Worm (Caenorhabditis elegans) whole organism, L4 larva: ENCODE measurements around the gene F33G12.6.

Source experiments
- D1046.2 ChIP-seq: fragments of 200-800 bp; sonication (Bioruptor generic); IDR thresholded peaks from 2 replicates; pipeline ENCODE4 v1.3.6; 2022; ENCODE audit warnings: missing genetic modification characterization, missing compliant biosample characterization
- F44E2.7 ChIP-seq: fragments of 200-800 bp; sonication (Bioruptor generic); IDR thresholded peaks from 2 replicates; pipeline ENCODE4 v2.1.2; 2022; ENCODE audit warnings: missing genetic modification characterization, missing compliant biosample characterization
- F49E8.2 ChIP-seq: sonication (generic microtip); optimal IDR thresholded peaks from 2 replicates; lab custom pipeline; 2016; ENCODE audit warnings: missing compliant biosample characterization, mild to moderate bottlenecking, missing genetic modification characterization, borderline replicate concordance
- Y48G9A.11 ChIP-seq: fragments of 200-800 bp; sonication (Bioruptor generic); IDR thresholded peaks from 2 replicates; pipeline ENCODE4 v1.3.6; 2022; ENCODE audit warnings: missing genetic modification reagents, missing genetic modification characterization, missing compliant biosample characterization
- aha-1 ChIP-seq: fragments of 150-350 bp; peaks from one replicate; lab custom pipeline; 2014; ENCODE audit warnings: missing biosample characterization, missing genetic modification characterization
- aly-2 ChIP-seq: sonication (generic microtip); optimal IDR thresholded peaks from 2 replicates; lab custom pipeline; 2018; ENCODE audit warnings: missing biosample characterization, missing genetic modification characterization
- ama-1 ChIP-seq: fragments of 150-350 bp; optimal IDR thresholded peaks from 2 replicates; lab custom pipeline; 2014; ENCODE audit warnings: inconsistent platforms, mixed read lengths
- attf-4 ChIP-seq: sonication (generic microtip); optimal IDR thresholded peaks from 3 replicates; lab custom pipeline; 2017; ENCODE audit warnings: missing biosample characterization, missing genetic modification characterization
- ceh-28 ChIP-seq: fragments of 150-350 bp; optimal IDR thresholded peaks from 2 replicates; lab custom pipeline; 2014; ENCODE audit warnings: missing biosample characterization, missing genetic modification reagents, missing genetic modification characterization
- ceh-44 ChIP-seq: fragments of 200-800 bp; sonication (Bioruptor generic); IDR thresholded peaks from 2 replicates; pipeline ENCODE4 v1.3.6; 2022; ENCODE audit warnings: missing genetic modification reagents, missing genetic modification characterization, missing compliant biosample characterization
- cey-2 ChIP-seq: sonication (generic microtip); optimal IDR thresholded peaks from 3 replicates; lab custom pipeline; 2017; ENCODE audit warnings: missing genetic modification characterization, mild to moderate bottlenecking, missing compliant biosample characterization, antibody characterized with exemption, borderline replicate concordance; ENCODE audit not compliant: insufficient read depth
- daf-12 ChIP-seq: fragments of 150-350 bp; optimal IDR thresholded peaks from 2 replicates; lab custom pipeline; 2014; ENCODE audit warnings: missing biosample characterization, missing genetic modification reagents, missing genetic modification characterization
- daf-16 ChIP-seq, 3 experiments: sonication (generic microtip); optimal IDR thresholded peaks; 2 replicates each; lab custom pipeline; 2016 to 2017; ENCODE audit warnings: missing genetic modification characterization in 3 of 3, missing genetic modification reagents in 3 of 3, mild to moderate bottlenecking in 2 of 3, missing compliant biosample characterization in 2 of 3, missing biosample characterization in 1 of 3, moderate library complexity in 1 of 3
- daf-19 ChIP-seq: fragments of 200-800 bp; sonication (Bioruptor generic); conservative IDR thresholded peaks from 2 replicates; pipeline ENCODE4 v1.3.6; 2022; ENCODE audit warnings: missing genetic modification characterization, missing compliant biosample characterization
- dmd-6 ChIP-seq: fragments of 200-800 bp; sonication (Bioruptor generic); IDR thresholded peaks from 2 replicates; pipeline ENCODE4 v1.3.6; 2022; ENCODE audit warnings: missing genetic modification reagents, missing genetic modification characterization, missing compliant biosample characterization
- dmd-8 ChIP-seq: fragments of 200-800 bp; sonication (Bioruptor generic); IDR thresholded peaks from 2 replicates; pipeline ENCODE4 v1.3.6; 2022; ENCODE audit warnings: missing genetic modification characterization, missing compliant biosample characterization
- dmd-9 ChIP-seq: fragments of 200-800 bp; sonication (Bioruptor generic); IDR thresholded peaks from 2 replicates; pipeline ENCODE4 v1.3.6; 2022; ENCODE audit warnings: missing genetic modification reagents, missing genetic modification characterization, missing compliant biosample characterization
- dve-1 ChIP-seq: sonication (generic microtip); optimal IDR thresholded peaks from 2 replicates; lab custom pipeline; 2017; ENCODE audit warnings: antibody characterized with exemption, mild to moderate bottlenecking, missing genetic modification characterization, missing compliant biosample characterization; ENCODE audit not compliant: insufficient read depth
- fos-1 ChIP-seq: fragments of 150-350 bp; optimal IDR thresholded peaks from 2 replicates; lab custom pipeline; 2014; ENCODE audit warnings: missing biosample characterization, missing genetic modification characterization
- hif-1 ChIP-seq, 2 experiments: sonication (generic microtip); optimal IDR thresholded peaks; 2 replicates each; lab custom pipeline; 2016 to 2017; ENCODE audit warnings: missing compliant biosample characterization in 2 of 2, missing genetic modification characterization in 2 of 2, missing genetic modification reagents in 2 of 2, missing genotype in 2 of 2, mild to moderate bottlenecking in 1 of 2
- hlh-11 ChIP-seq: fragments of 200-800 bp; sonication (Bioruptor generic); optimal IDR thresholded peaks from 2 replicates; lab custom pipeline; 2018; ENCODE audit warnings: mild to moderate bottlenecking, missing genetic modification characterization, missing compliant biosample characterization
- hlh-30 ChIP-seq: sonication (generic microtip); optimal IDR thresholded peaks from 2 replicates; lab custom pipeline; 2017; ENCODE audit warnings: antibody characterized with exemption, mild to moderate bottlenecking, missing genetic modification characterization, missing compliant biosample characterization; ENCODE audit not compliant: insufficient read depth
- lin-13 ChIP-seq: fragments of 150-350 bp; optimal IDR thresholded peaks from 2 replicates; lab custom pipeline; 2014; ENCODE audit warnings: missing biosample characterization, missing genetic modification reagents, missing genetic modification characterization
- lin-38 ChIP-seq: fragments of 200-800 bp; sonication (Bioruptor generic); IDR thresholded peaks from 2 replicates; pipeline ENCODE4 v1.3.6; 2022; ENCODE audit warnings: missing genetic modification reagents, missing genetic modification characterization, missing compliant biosample characterization
- lsy-2 ChIP-seq, 2 experiments: fragments of 150-350 bp in 1 of 2; sonication (generic microtip) in 1 of 2; optimal IDR thresholded peaks; 2 replicates each; lab custom pipeline; 2014 to 2017; ENCODE audit warnings: missing biosample characterization in 2 of 2, missing genetic modification characterization in 2 of 2
- madf-5 ChIP-seq, 2 experiments: fragments of 200-800 bp; sonication (Bioruptor generic); IDR thresholded peaks; 2 replicates each; pipeline ENCODE4 v1.3.6; 2022; ENCODE audit warnings: missing compliant biosample characterization in 2 of 2, missing genetic modification characterization in 2 of 2
- mdl-1 ChIP-seq, 2 experiments: fragments of 150-350 bp in 1 of 2; sonication (generic microtip) in 1 of 2; optimal IDR thresholded peaks; 2 replicates each; lab custom pipeline; 2014 to 2017; ENCODE audit warnings: missing biosample characterization in 2 of 2, missing genetic modification characterization in 2 of 2
- mdt-29 ChIP-seq: fragments of 200-800 bp; sonication (Bioruptor generic); IDR thresholded peaks from 2 replicates; pipeline ENCODE4 v1.3.6; 2022; ENCODE audit warnings: missing genetic modification reagents, missing genetic modification characterization, missing compliant biosample characterization
- mep-1 ChIP-seq: fragments of 150-350 bp; sonication (generic microtip); optimal IDR thresholded peaks from 3 replicates; lab custom pipeline; 2014; ENCODE audit warnings: missing biosample characterization, missing genetic modification characterization
- mes-2 ChIP-seq: sonication (generic microtip); optimal IDR thresholded peaks from 2 replicates; lab custom pipeline; 2016; ENCODE audit warnings: missing genotype, mild to moderate bottlenecking, missing genetic modification characterization, missing compliant biosample characterization; ENCODE audit not compliant: poor library complexity, severe bottlenecking
- mxl-3 ChIP-seq: fragments of 200-800 bp; sonication (Bioruptor generic); optimal IDR thresholded peaks from 2 replicates; lab custom pipeline; 2018; ENCODE audit warnings: mild to moderate bottlenecking, missing genetic modification characterization, missing compliant biosample characterization
- nhr-10 ChIP-seq: fragments of 150-350 bp; optimal IDR thresholded peaks from 2 replicates; lab custom pipeline; 2014; ENCODE audit warnings: missing biosample characterization, missing genetic modification characterization
- nhr-102 ChIP-seq: sonication (generic microtip); optimal IDR thresholded peaks from 2 replicates; lab custom pipeline; 2016; ENCODE audit warnings: mild to moderate bottlenecking, missing genetic modification characterization, moderate library complexity, missing compliant biosample characterization
- nhr-28 ChIP-seq: fragments of 150-350 bp; optimal IDR thresholded peaks from 2 replicates; lab custom pipeline; 2014; ENCODE audit warnings: missing biosample characterization, missing genetic modification characterization
- nhr-41 ChIP-seq: fragments of 200-800 bp; sonication (Bioruptor generic); IDR thresholded peaks from 2 replicates; pipeline ENCODE4 v1.3.6; 2022; ENCODE audit warnings: missing genetic modification reagents, missing genetic modification characterization, missing compliant biosample characterization
- nhr-6 ChIP-seq: fragments of 150-350 bp; optimal IDR thresholded peaks from 2 replicates; lab custom pipeline; 2014; ENCODE audit warnings: missing biosample characterization, missing genetic modification characterization
- php-3 ChIP-seq: fragments of 200-800 bp; sonication (Bioruptor generic); IDR thresholded peaks from 2 replicates; pipeline ENCODE4 v1.3.6; 2022; ENCODE audit warnings: missing genetic modification reagents, missing genetic modification characterization, missing compliant biosample characterization
- pqm-1 ChIP-seq: sonication (generic microtip); optimal IDR thresholded peaks from 2 replicates; lab custom pipeline; 2017; ENCODE audit warnings: missing biosample characterization, missing genetic modification characterization
- skn-1 ChIP-seq: fragments of 150-350 bp; optimal IDR thresholded peaks from 2 replicates; lab custom pipeline; 2014; ENCODE audit warnings: missing biosample characterization, missing genetic modification characterization
- snpc-1.2 ChIP-seq: fragments of 200-800 bp; sonication (Bioruptor generic); IDR thresholded peaks from 2 replicates; pipeline ENCODE4 v1.3.6; 2022; ENCODE audit warnings: missing genetic modification reagents, missing genetic modification characterization, missing compliant biosample characterization
- snpc-4 ChIP-seq: fragments of 150-350 bp; optimal IDR thresholded peaks from 2 replicates; lab custom pipeline; 2014; ENCODE audit warnings: missing biosample characterization, missing genetic modification characterization
- tag-97 ChIP-seq: fragments of 200-800 bp; sonication (Bioruptor generic); IDR thresholded peaks from 2 replicates; pipeline ENCODE4 v1.3.6; 2022; ENCODE audit warnings: missing genetic modification characterization, missing compliant biosample characterization
- tra-1 ChIP-seq: fragments of 200-800 bp; sonication (Bioruptor generic); IDR thresholded peaks from 2 replicates; pipeline ENCODE4 v1.3.6; 2022; ENCODE audit warnings: missing genetic modification reagents, missing genetic modification characterization, missing compliant biosample characterization
- unc-130 ChIP-seq: sonication (generic microtip); optimal IDR thresholded peaks from 2 replicates; lab custom pipeline; 2016; ENCODE audit warnings: missing genetic modification reagents, missing genetic modification characterization, missing compliant biosample characterization
- unc-39 ChIP-seq: sonication (generic microtip); optimal IDR thresholded peaks from 2 replicates; lab custom pipeline; 2017; ENCODE audit warnings: missing biosample characterization, missing genetic modification characterization
- zag-1 ChIP-seq: fragments of 150-350 bp; optimal IDR thresholded peaks from 2 replicates; lab custom pipeline; 2014; ENCODE audit warnings: missing biosample characterization, missing genetic modification characterization
- zfp-2 ChIP-seq: sonication (generic microtip); optimal IDR thresholded peaks from 2 replicates; lab custom pipeline; 2016; ENCODE audit warnings: mild to moderate bottlenecking, missing genetic modification characterization, missing compliant biosample characterization
- ztf-11 ChIP-seq: fragments of 150-350 bp; optimal IDR thresholded peaks from 2 replicates; lab custom pipeline; 2014; ENCODE audit warnings: missing biosample characterization, missing genetic modification characterization

Gene F33G12.6

DNA sequence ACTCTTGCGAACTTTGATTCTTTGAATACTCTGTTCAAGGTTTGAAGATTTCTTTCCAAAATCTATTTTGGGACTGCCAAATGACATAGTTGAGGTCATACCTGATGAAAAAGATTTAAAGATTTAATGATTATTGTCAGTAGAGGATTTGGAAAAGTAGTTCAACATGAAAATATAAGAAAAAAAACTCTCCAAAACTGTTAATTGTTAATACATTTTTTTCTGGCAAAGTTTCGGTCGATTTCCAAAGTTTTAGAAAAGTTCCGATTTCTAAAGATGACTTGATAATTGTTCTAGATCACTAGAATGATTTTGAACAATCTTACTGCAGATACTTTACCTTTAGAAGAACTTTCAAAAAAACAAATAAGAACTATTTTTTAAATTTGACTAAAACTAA, 21.6 kb downstream of the F33G12.6 start, which contains the start of gene C27A2.7:
C27A2.7 (minus strand) TSS at position 101 of the 400 bp plus-strand sequence.
- no peak for TF ChIP-seq cey-2 (tag; lab: Kevin White, UChicago)
- TF ChIP-seq tag-97 = no peak
- no peak for TF ChIP-seq lin-38 (GFP tag; lab: Robert Waterston, UW)
- no peak for TF ChIP-seq mes-2 (tag; lab: Kevin White, UChicago)

DNA sequence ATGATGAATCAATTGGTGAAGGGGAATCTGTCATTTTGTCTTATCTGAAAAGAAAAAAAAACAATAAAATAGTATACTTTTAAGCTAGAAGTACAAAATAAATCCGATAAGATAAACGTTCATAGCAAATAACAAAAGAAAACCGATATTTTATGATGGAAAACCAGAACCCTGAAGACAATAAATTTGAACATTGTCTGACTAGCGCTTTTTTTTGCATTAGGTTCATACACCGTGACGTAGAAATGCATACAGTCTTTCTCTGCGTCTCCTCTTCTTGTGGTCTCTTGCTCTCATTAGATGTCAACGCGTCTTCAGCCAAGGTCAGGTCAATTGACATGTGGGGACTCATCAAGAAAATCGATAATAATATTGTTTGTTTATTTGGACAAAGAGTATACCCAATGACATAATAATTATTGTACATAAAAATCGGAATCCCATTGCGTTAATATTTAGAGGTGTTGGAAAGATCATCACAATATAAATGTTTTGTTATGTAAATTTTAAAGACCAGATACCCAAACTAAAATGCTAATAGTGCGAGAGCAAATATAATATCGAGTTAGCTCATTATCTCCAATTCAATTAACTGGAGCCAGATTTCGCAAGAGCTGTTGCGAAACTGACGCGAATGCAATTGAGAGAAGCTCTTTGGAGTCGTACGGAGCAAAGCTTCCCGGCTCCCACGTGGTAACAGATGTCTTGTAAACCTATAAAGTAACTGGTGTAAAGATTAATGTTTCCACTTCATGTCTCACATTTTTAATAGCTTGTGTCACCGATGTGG, 31.6 kb downstream of the F33G12.6 start, which contains the start of gene dsh-2:
dsh-2 (minus strand) TSS at position 51 of the 790 bp plus-strand sequence.
- no peak for TF ChIP-seq mdt-29
- no peak for TF ChIP-seq skn-1
- no peak for TF ChIP-seq snpc-1.2 (GFP tag; lab: Robert Waterston, UW)
- TF ChIP-seq nhr-102 (tag; lab: Kevin White, UChicago) = no peak
- TF ChIP-seq tra-1 (GFP tag; lab: Robert Waterston, UW) = no peak
- TF ChIP-seq attf-4 = no peak
- no peak for TF ChIP-seq Y48G9A.11 (GFP tag; lab: Robert Waterston, UW)
- no peak for TF ChIP-seq zag-1 (tag; lab: Kevin White, UChicago)
- TF ChIP-seq aha-1 = peak; percentile 27
- TF ChIP-seq hlh-30 = peak; percentile 84
- TF ChIP-seq nhr-41 (GFP tag; lab: Robert Waterston, UW) = peak; percentile 27; the same call in 1 of the 2 replicates
- TF ChIP-seq aly-2 (tag; lab: Kevin White, UChicago) = no peak
- peak; percentile 13; the same call in 1 of the 2 replicates for TF ChIP-seq dmd-6 (GFP tag; lab: Robert Waterston, UW)
- peak; percentile 64 for TF ChIP-seq mxl-3 (GFP tag; lab: Kevin White, UChicago)
- TF ChIP-seq unc-130 = peak; percentile 27
- no peak for TF ChIP-seq F44E2.7 (GFP tag; lab: Robert Waterston, UW)
- no peak for TF ChIP-seq zfp-2 (tag; lab: Kevin White, UChicago)
- no peak for TF ChIP-seq mep-1 (tag; lab: Kevin White, UChicago)
- TF ChIP-seq fos-1 (tag; lab: Kevin White, UChicago) = no peak
- no peak for TF ChIP-seq snpc-4 (tag; lab: Kevin White, UChicago)
- peak in 1 of 2 experiments; percentile 30 for TF ChIP-seq mdl-1 (tag; optimal IDR thresholded peaks at IDR 0.05; lab: Kevin White, UChicago)
- no peak for TF ChIP-seq F49E8.2 (tag; lab: Kevin White, UChicago)
- TF ChIP-seq lsy-2 (tag; optimal IDR thresholded peaks at IDR 0.05; lab: Kevin White, UChicago) = peak in 1 of 2 experiments; percentile 73
- TF ChIP-seq hlh-11 (tag; lab: Kevin White, UChicago) = peak; percentile 55
- TF ChIP-seq ztf-11 (tag; lab: Kevin White, UChicago) = no peak
- TF ChIP-seq nhr-10 (tag; lab: Kevin White, UChicago) = no peak
- TF ChIP-seq hif-1 (tag; optimal IDR thresholded peaks at IDR 0.05; lab: Kevin White, UChicago) = no peak
- TF ChIP-seq daf-19 = no peak
- TF ChIP-seq php-3 = no peak
- no peak for TF ChIP-seq dmd-8
- TF ChIP-seq lin-13 = peak; percentile 34
- peak; percentile 25 for TF ChIP-seq ceh-28
- no peak for TF ChIP-seq daf-12 (tag; lab: Kevin White, UChicago)
- peak; percentile 57 for TF ChIP-seq nhr-6 (tag; lab: Kevin White, UChicago)
- TF ChIP-seq dve-1 (tag; lab: Kevin White, UChicago) = peak; percentile 70
- TF ChIP-seq madf-5 (GFP tag; IDR thresholded peaks at IDR 0.05; lab: Robert Waterston, UW) = no peak
- TF ChIP-seq dmd-9 (GFP tag; lab: Robert Waterston, UW) = no peak
- TF ChIP-seq ama-1 (lab: Kevin White, UChicago) = no peak
- no peak for TF ChIP-seq pqm-1
- TF ChIP-seq unc-39 (tag; lab: Kevin White, UChicago) = no peak
- no peak for TF ChIP-seq daf-16 (GFP tag; optimal IDR thresholded peaks at IDR 0.05; lab: Kevin White, UChicago)
- peak; percentile 50 for TF ChIP-seq daf-16 (tag; optimal IDR thresholded peaks at IDR 0.05; lab: Kevin White, UChicago)
- TF ChIP-seq D1046.2 = no peak
- no peak for TF ChIP-seq ceh-44 (GFP tag; lab: Robert Waterston, UW)
- peak; percentile 42 for TF ChIP-seq nhr-28 (tag; lab: Kevin White, UChicago)
